Worm (Caenorhabditis elegans): ENCODE measurements around the gene ZK616.3.

Gene ZK616.3

DNA sequence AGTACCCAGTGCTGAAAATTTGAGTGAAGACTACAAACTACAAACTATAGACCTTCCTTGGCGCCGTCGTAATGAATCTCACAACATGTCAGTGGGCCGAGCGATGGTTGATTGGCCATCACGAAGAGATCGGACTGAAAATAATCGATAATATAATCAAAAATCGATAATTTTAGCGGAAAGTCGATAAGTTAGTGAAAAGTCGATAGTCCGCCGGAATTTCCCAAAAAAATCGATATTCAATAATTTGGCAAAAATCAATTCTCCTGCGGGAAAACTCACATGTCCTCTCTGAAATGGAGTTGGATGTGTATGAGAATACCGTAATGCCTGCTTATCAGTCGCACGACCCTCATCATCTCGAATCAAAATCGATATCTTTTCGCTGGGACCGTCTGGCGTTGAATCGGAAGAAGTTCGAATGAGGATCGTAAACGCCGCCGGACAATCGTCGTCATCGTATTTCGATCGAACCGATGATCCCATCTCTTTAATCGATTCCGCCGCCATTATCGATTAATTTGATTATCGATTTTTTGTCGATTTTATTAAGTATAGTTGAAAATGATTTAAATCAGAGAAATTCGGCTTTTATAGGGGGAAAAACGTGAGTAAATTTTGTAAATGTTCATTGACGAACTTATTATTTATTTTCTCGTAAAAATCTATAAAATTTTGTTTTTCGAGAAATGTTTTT lies 14.9 kb downstream of the ZK616.3 start, which contains the start of gene ZK616.8:
TSS of gene ZK616.8 (minus strand) at position 553 of the 697 bp plus-strand sequence.
- no peak for TF ChIP-seq B0261.1 (tag; optimal IDR thresholded peaks at IDR 0.05)
- TF ChIP-seq bed-1 (GFP tag; IDR thresholded peaks at IDR 0.05), result no peak
- TF ChIP-seq cebp-2 (GFP tag; IDR thresholded peaks at IDR 0.05), result no peak
- TF ChIP-seq pbrm-1 (GFP tag; IDR thresholded peaks at IDR 0.05), result no peak
- TF ChIP-seq mxl-1 (tag; optimal IDR thresholded peaks at IDR 0.05), result no peak
- TF ChIP-seq Y67H2A.10 (GFP tag; conservative IDR thresholded peaks at IDR 0.05), result no peak
- TF ChIP-seq chd-7 (tag; optimal IDR thresholded peaks at IDR 0.05), result no peak
- TF ChIP-seq D2030.7 (GFP tag; IDR thresholded peaks at IDR 0.05), result no peak
- TF ChIP-seq ztf-3 (GFP tag; optimal IDR thresholded peaks at IDR 0.05), result no peak
- no peak for TF ChIP-seq die-1 (tag; optimal IDR thresholded peaks at IDR 0.05)
- TF ChIP-seq tbx-9 (tag; optimal IDR thresholded peaks at IDR 0.05; ENCODE audit: borderline replicate concordance), result no peak
- no peak for TF ChIP-seq F10E7.11 (tag; optimal IDR thresholded peaks at IDR 0.05)
- no peak for TF ChIP-seq F57A8.1 (GFP tag; optimal IDR thresholded peaks at IDR 0.05)
- TF ChIP-seq C06A6.2 (GFP tag; conservative IDR thresholded peaks at IDR 0.05), result no peak
- TF ChIP-seq B0336.3 (GFP tag; IDR thresholded peaks at IDR 0.05), result no peak
- no peak for TF ChIP-seq cebp-1 (GFP tag; IDR thresholded peaks at IDR 0.05)
- no peak for TF ChIP-seq cebp-1 (tag; optimal IDR thresholded peaks at IDR 0.05)
- no peak for TF ChIP-seq snpc-4 (GFP tag; optimal IDR thresholded peaks at IDR 0.05)
- TF ChIP-seq snpc-4 (tag; optimal IDR thresholded peaks at IDR 0.05), result no peak

DNA sequence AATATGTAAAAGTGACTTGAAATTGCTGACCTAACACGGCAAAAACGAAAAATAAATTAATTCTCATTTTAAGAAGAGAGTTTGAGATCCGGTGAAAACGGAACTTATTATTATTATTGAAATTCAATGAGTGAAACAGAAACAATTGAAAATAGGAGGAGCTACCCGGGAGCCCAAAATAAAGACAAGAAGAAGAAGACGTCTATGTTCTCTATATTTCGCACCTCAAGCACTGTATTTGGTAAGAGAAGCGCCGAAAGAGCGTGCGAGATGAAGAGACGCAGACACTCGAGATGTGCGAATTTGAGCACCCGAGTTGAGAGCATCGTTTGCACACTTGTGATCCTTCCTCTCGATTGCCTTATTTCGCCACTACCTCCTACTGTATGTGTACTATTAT lies 18.8 kb downstream of the ZK616.3 start, which contains the start of gene spp-7:
TSS of gene spp-7 (minus strand) at position 101 of the 400 bp plus-strand sequence.
- TF ChIP-seq hmg-1.2 (GFP tag; IDR thresholded peaks at IDR 0.05) (peak; percentile 64), ceh-58 (GFP tag; IDR thresholded peaks at IDR 0.05) (no peak)

DNA sequence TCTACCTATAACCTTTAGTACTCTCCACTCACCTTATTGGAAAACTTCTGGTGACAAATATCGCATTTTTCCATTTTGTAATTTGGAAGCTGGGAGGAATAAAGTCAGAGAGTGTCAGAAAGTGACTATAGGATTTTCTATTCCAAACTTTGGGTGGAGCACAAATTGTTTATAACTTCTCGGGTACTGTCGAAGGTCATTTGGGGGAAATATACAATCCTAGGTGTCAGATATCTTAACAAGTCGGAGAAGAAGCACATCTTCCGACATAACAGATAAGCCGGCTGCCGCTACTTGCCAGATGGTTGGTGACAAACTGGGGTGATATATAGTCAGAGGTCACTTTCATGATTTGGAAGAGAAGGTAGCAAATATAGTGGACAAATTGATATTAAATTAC lies 22.3 kb downstream of the ZK616.3 start, which contains the start of gene ehn-3:
TSS of gene ehn-3 (minus strand) at position 101 of the 400 bp plus-strand sequence.
- TF ChIP-seq F57C9.4 (tag; optimal IDR thresholded peaks at IDR 0.05) (no peak), C06A6.2 (GFP tag; conservative IDR thresholded peaks at IDR 0.05) (no peak), snpc-3.4 (tag; optimal IDR thresholded peaks at IDR 0.05) (no peak), cebp-2 (GFP tag; IDR thresholded peaks at IDR 0.05) (no peak), B0035.1 (tag; optimal IDR thresholded peaks at IDR 0.05) (no peak), madf-3 (GFP tag; IDR thresholded peaks at IDR 0.05) (no peak), snpc-1.3 (tag; optimal IDR thresholded peaks at IDR 0.05; ENCODE audit: insufficient read depth) (no peak), rcor-1 (GFP tag; IDR thresholded peaks at IDR 0.05) (no peak), rpc-1 (optimal IDR thresholded peaks at IDR 0.05) (no peak), rpc-1 (tag; optimal IDR thresholded peaks at IDR 0.05) (no peak), rec-8 (tag; optimal IDR thresholded peaks at IDR 0.05) (no peak), ama-1 (optimal IDR thresholded peaks at IDR 0.05) (no peak), ama-1 (GFP tag; optimal IDR thresholded peaks at IDR 0.05) (no peak), ztf-26 (tag; optimal IDR thresholded peaks at IDR 0.05) (no peak), lin-54 (GFP tag; optimal IDR thresholded peaks at IDR 0.05) (no peak), ekl-4 (GFP tag; IDR thresholded peaks at IDR 0.05) (no peak), akir-1 (GFP tag; optimal IDR thresholded peaks at IDR 0.05) (no peak), K11D2.4 (GFP tag; IDR thresholded peaks at IDR 0.05) (no peak), ztf-22 (GFP tag; optimal IDR thresholded peaks at IDR 0.05) (no peak), Y56A3A.18 (GFP tag; IDR thresholded peaks at IDR 0.05) (no peak)

All from whole organism, young adult.